Fruit fly (Drosophila melanogaster): Measurements from ENCODE around the gene lmgA.
A peak's percentile ranks its signal among the peaks of the same experiment; 100 is the strongest.

The lmgA gene

dm6 chr2L:8543102-8543501, 14.7 kb upstream of the lmgA start (continued):
- TF ChIP-seq CG13894 (tag; optimal IDR thresholded peaks at IDR 0.05) (no peak), CG5180 (GFP tag; optimal IDR thresholded peaks at IDR 0.05) (no peak), CTCF (GFP tag; optimal IDR thresholded peaks at IDR 0.05) (no peak), CG1529 (GFP tag; optimal IDR thresholded peaks at IDR 0.05) (no peak), Lim3 (GFP tag; IDR thresholded peaks at IDR 0.05) (no peak), ATbp (GFP tag; optimal IDR thresholded peaks at IDR 0.05) (no peak), slou (GFP tag; optimal IDR thresholded peaks at IDR 0.05) (no peak), twi (tag; optimal IDR thresholded peaks at IDR 0.05) (no peak), CG4854 (GFP tag; optimal IDR thresholded peaks at IDR 0.05) (no peak), Hmr (GFP tag; optimal IDR thresholded peaks at IDR 0.05) (peak; percentile 16), Gsc (GFP tag; IDR thresholded peaks at IDR 0.05) (no peak), CG4617 (GFP tag; optimal IDR thresholded peaks at IDR 0.05; ENCODE audit: borderline replicate concordance) (peak; percentile 3), Lhr (GFP tag; optimal IDR thresholded peaks at IDR 0.05) (no peak), dysf (GFP tag; IDR thresholded peaks at IDR 0.05) (no peak), CG31388 (GFP tag; optimal IDR thresholded peaks at IDR 0.05) (no peak), usp (GFP tag; optimal IDR thresholded peaks at IDR 0.05) (no peak), D19B (GFP tag; optimal IDR thresholded peaks at IDR 0.05) (no peak), klu (GFP tag; IDR thresholded peaks at IDR 0.05) (no peak), CG16815 (GFP tag; optimal IDR thresholded peaks at IDR 0.05) (no peak), CG32532 (GFP tag; IDR thresholded peaks at IDR 0.05) (peak; percentile 24; the same call in 1 of the 2 replicates), crp (GFP tag; optimal IDR thresholded peaks at IDR 0.05) (peak in 1 of 2 experiments; percentile 21), Dp (GFP tag; optimal IDR thresholded peaks at IDR 0.05) (no peak), CoRest (tag; optimal IDR thresholded peaks at IDR 0.05) (no peak), Trl (optimal IDR thresholded peaks at IDR 0.05) (peak; percentile 71 to 81), Trl (GFP tag; optimal IDR thresholded peaks at IDR 0.05) (peak; percentile 40), CG3407 (GFP tag; optimal IDR thresholded peaks at IDR 0.05) (peak; percentile 4), CG5953 (GFP tag; IDR thresholded peaks at IDR 0.05) (no peak), CG2116 (GFP tag; optimal IDR thresholded peaks at IDR 0.05) (peak; percentile 9), CG15269 (tag; optimal IDR thresholded peaks at IDR 0.05) (no peak), CG9876 (GFP tag; optimal IDR thresholded peaks at IDR 0.05) (no peak), E2f2 (GFP tag; IDR thresholded peaks at IDR 0.05) (no peak; the same call in 1 of the 2 replicates), Tbp (GFP tag; optimal IDR thresholded peaks at IDR 0.05) (no peak), zen (tag; optimal IDR thresholded peaks at IDR 0.05) (no peak), trh (GFP tag; optimal IDR thresholded peaks at IDR 0.05) (no peak), shn (GFP tag; optimal IDR thresholded peaks at IDR 0.05) (no peak), CG1647 (GFP tag; optimal IDR thresholded peaks at IDR 0.05) (no peak), CG3163 (GFP tag; optimal IDR thresholded peaks at IDR 0.05) (peak; percentile 99), toy (GFP tag; IDR thresholded peaks at IDR 0.05) (no peak), Sin3A (optimal IDR thresholded peaks at IDR 0.05) (no peak), Neu2 (GFP tag; optimal IDR thresholded peaks at IDR 0.05; ENCODE audit: borderline replicate concordance) (no peak), onecut (GFP tag; IDR thresholded peaks at IDR 0.05) (peak; percentile 58), CG10366 (GFP tag; IDR thresholded peaks at IDR 0.05) (no peak), Rfx (GFP tag; IDR thresholded peaks at IDR 0.05) (peak; percentile 37; the same call in 1 of the 2 replicates), CG34224 (GFP tag; IDR thresholded peaks at IDR 0.05; ENCODE audit: partially characterized antibody) (peak; percentile 34; the same call in 2 of the 3 replicates), CG18262 (tag; optimal IDR thresholded peaks at IDR 0.05) (peak; percentile 4), TFAM (GFP tag; optimal IDR thresholded peaks at IDR 0.05) (no peak), ara (GFP tag; IDR thresholded peaks at IDR 0.05) (no peak), CG12236 (GFP tag; optimal IDR thresholded peaks at IDR 0.05) (no peak), dan (GFP tag; IDR thresholded peaks at IDR 0.05) (no peak), CG17359 (tag; optimal IDR thresholded peaks at IDR 0.05) (peak; percentile 15), Elba2 (GFP tag; optimal IDR thresholded peaks at IDR 0.05) (no peak), HLH3B (GFP tag; IDR thresholded peaks at IDR 0.05) (no peak), CG8281 (tag; optimal IDR thresholded peaks at IDR 0.05) (no peak)
